In genomic region chrII:9282787-9283186, ce11 we compare ENCODE assay signal across 1 worm cellular context.
TF ChIP-seq lines count a peak whose summit lies in the region.

No protein-coding gene starts in this region.

TF ChIP-seq in whole organism, L4 larva, 104 proteins besides CTCF, POLR2A, EP300 and RAD21 (continued from another document):
- TF ChIP-seq nhr-28 (tag; optimal IDR thresholded peaks at IDR 0.05; lab: Kevin White, UChicago) (peak; percentile 100), tra-1 (GFP tag; IDR thresholded peaks at IDR 0.05; lab: Robert Waterston, UW) (peak; percentile 78), lir-3 (tag; optimal IDR thresholded peaks at IDR 0.05; lab: Kevin White, UChicago) (peak; percentile 31), madf-5 (GFP tag; IDR thresholded peaks at IDR 0.05; lab: Robert Waterston, UW) (no peak), skn-1 (tag; optimal IDR thresholded peaks at IDR 0.05; lab: Kevin White, UChicago) (no peak), mdl-1 (tag; optimal IDR thresholded peaks at IDR 0.05; lab: Kevin White, UChicago) (peak; percentile 41 to 93), mdt-29 (GFP tag; IDR thresholded peaks at IDR 0.05; lab: Robert Waterston, UW) (peak; percentile 63; the same call in 1 of the 2 replicates), F49E8.2 (tag; optimal IDR thresholded peaks at IDR 0.05; lab: Kevin White, UChicago; ENCODE audit: borderline replicate concordance) (no peak), vab-7 (GFP tag; IDR thresholded peaks at IDR 0.05; lab: Robert Waterston, UW) (no peak), lin-29 (GFP tag; IDR thresholded peaks at IDR 0.05; lab: Robert Waterston, UW) (no peak), Y48G9A.11 (GFP tag; IDR thresholded peaks at IDR 0.05; lab: Robert Waterston, UW) (no peak), nhr-111 (GFP tag; optimal IDR thresholded peaks at IDR 0.05; lab: Kevin White, UChicago) (no peak), hmg-1.1 (GFP tag; IDR thresholded peaks at IDR 0.05; lab: Robert Waterston, UW) (peak; percentile 93), sdz-12 (GFP tag; optimal IDR thresholded peaks at IDR 0.05; lab: Kevin White, UChicago) (no peak), ceh-20 (GFP tag; IDR thresholded peaks at IDR 0.05; lab: Robert Waterston, UW) (peak; percentile 45; the same call in 1 of the 2 replicates), lin-15B (tag; optimal IDR thresholded peaks at IDR 0.05; lab: Kevin White, UChicago) (no peak), hlh-30 (tag; optimal IDR thresholded peaks at IDR 0.05; lab: Kevin White, UChicago; ENCODE audit: insufficient read depth) (peak; percentile 94), fkh-10 (GFP tag; optimal IDR thresholded peaks at IDR 0.05; lab: Kevin White, UChicago) (peak; percentile 59), ctbp-1 (GFP tag; IDR thresholded peaks at IDR 0.05; lab: Robert Waterston, UW) (peak; percentile 89), gei-8 (GFP tag; optimal IDR thresholded peaks at IDR 0.05; lab: Kevin White, UChicago) (peak; percentile 30), duxl-1 (tag; optimal IDR thresholded peaks at IDR 0.05; lab: Kevin White, UChicago; ENCODE audit: poor library complexity) (peak; percentile 69), dve-1 (tag; optimal IDR thresholded peaks at IDR 0.05; lab: Kevin White, UChicago; ENCODE audit: insufficient read depth) (peak; percentile 87), F37D6.2 (tag; optimal IDR thresholded peaks at IDR 0.05; lab: Kevin White, UChicago) (peak; percentile 80), R02D3.7 (tag; optimal IDR thresholded peaks at IDR 0.05; lab: Kevin White, UChicago) (no peak), fos-1 (tag; optimal IDR thresholded peaks at IDR 0.05; lab: Kevin White, UChicago) (peak; percentile 35), lin-13 (GFP tag; optimal IDR thresholded peaks at IDR 0.05; lab: Kevin White, UChicago) (peak; percentile 90), lin-39 (tag; optimal IDR thresholded peaks at IDR 0.05; lab: Kevin White, UChicago) (peak; percentile 59), nhr-6 (tag; optimal IDR thresholded peaks at IDR 0.05; lab: Kevin White, UChicago) (peak; percentile 50), zag-1 (tag; optimal IDR thresholded peaks at IDR 0.05; lab: Kevin White, UChicago) (no peak), spr-3 (GFP tag; optimal IDR thresholded peaks at IDR 0.05; lab: Kevin White, UChicago) (no peak), snpc-1.2 (GFP tag; IDR thresholded peaks at IDR 0.05; lab: Robert Waterston, UW) (no peak)
